Worm (Caenorhabditis elegans) whole organism, L1 larva: ENCODE data around the gene ZC84.7.

Experiments
- C04F5.9 ChIP-seq: sonication (generic microtip); optimal IDR thresholded peaks from 2 replicates; lab custom pipeline; 2016; ENCODE audit warnings: missing genetic modification characterization, missing compliant biosample characterization
- C16A3.4 ChIP-seq: fragments of 150-350 bp; optimal IDR thresholded peaks from 2 replicates; lab custom pipeline; 2014; ENCODE audit warnings: missing biosample characterization, missing genetic modification characterization
- F16B12.6 ChIP-seq: fragments of 150-350 bp; optimal IDR thresholded peaks from 2 replicates; lab custom pipeline; 2014; ENCODE audit warnings: missing biosample characterization, missing genetic modification characterization
- alr-1 ChIP-seq: fragments of 200-800 bp; sonication (Bioruptor generic); optimal IDR thresholded peaks from 2 replicates; lab custom pipeline; 2018; ENCODE audit warnings: borderline replicate concordance, mild to moderate bottlenecking, missing genetic modification characterization, missing compliant biosample characterization
- ceh-8 ChIP-seq: fragments of 200-800 bp; sonication (Bioruptor generic); optimal IDR thresholded peaks from 2 replicates; lab custom pipeline; 2018; ENCODE audit warnings: mild to moderate bottlenecking, missing genetic modification characterization, moderate library complexity, missing compliant biosample characterization
- ceh-82 ChIP-seq, 3 experiments: fragments of 150-350 bp in 1 of 3; sonication (generic microtip) in 2 of 3; optimal IDR thresholded peaks; 2 replicates each; lab custom pipeline; 2014 to 2017; ENCODE audit warnings: missing biosample characterization in 3 of 3, missing genetic modification characterization in 3 of 3
- ceh-88 ChIP-seq: fragments of 200-800 bp; sonication (Bioruptor generic); IDR thresholded peaks from 2 replicates; pipeline ENCODE4 v1.3.6; 2022; ENCODE audit warnings: missing genetic modification characterization, missing compliant biosample characterization
- dpl-1 ChIP-seq, 3 experiments: fragments of 150-350 bp in 2 of 3; sonication (generic microtip) in 1 of 3; optimal IDR thresholded peaks; 2 replicates each; lab custom pipeline; 2014 to 2017; ENCODE audit warnings: missing biosample characterization in 3 of 3, missing genetic modification characterization in 3 of 3, missing genetic modification reagents in 3 of 3
- dsc-1 ChIP-seq: sonication (generic microtip); optimal IDR thresholded peaks from 2 replicates; lab custom pipeline; 2016; ENCODE audit warnings: mild to moderate bottlenecking, missing genetic modification characterization, missing compliant biosample characterization
- efl-1 ChIP-seq, 4 experiments: fragments of 150-350 bp; optimal IDR thresholded peaks in 3 of 4; peaks in 1 of 4; 1 replicate in 1 of 4; 2 replicates in 3 of 4; lab custom pipeline; 2014; ENCODE audit warnings: missing biosample characterization in 2 of 4, missing genetic modification characterization in 2 of 4, missing genetic modification reagents in 2 of 4
- egl-13 ChIP-seq: sonication (generic microtip); optimal IDR thresholded peaks from 2 replicates; lab custom pipeline; 2016; ENCODE audit warnings: missing genotype, missing genetic modification reagents, missing genetic modification characterization, missing compliant biosample characterization
- fkh-4 ChIP-seq: sonication (generic microtip); optimal IDR thresholded peaks from 2 replicates; lab custom pipeline; 2016; ENCODE audit warnings: missing compliant biosample characterization, missing genetic modification characterization, borderline replicate concordance
- hlh-4 ChIP-seq: sonication (generic microtip); optimal IDR thresholded peaks from 2 replicates; lab custom pipeline; 2016; ENCODE audit warnings: mild to moderate bottlenecking, missing genetic modification characterization, missing compliant biosample characterization
- hpl-2 ChIP-seq: fragments of 150-350 bp; optimal IDR thresholded peaks from 2 replicates; lab custom pipeline; 2014; ENCODE audit warnings: missing biosample characterization, missing genetic modification reagents, missing genetic modification characterization
- irx-1 ChIP-seq: sonication (generic microtip); optimal IDR thresholded peaks from 2 replicates; lab custom pipeline; 2016; ENCODE audit warnings: missing genetic modification characterization, missing compliant biosample characterization
- isw-1 ChIP-seq: fragments of 200-800 bp; sonication (Bioruptor generic); IDR thresholded peaks from 2 replicates; pipeline ENCODE4 v1.3.6; 2022; ENCODE audit warnings: missing genetic modification characterization, missing compliant biosample characterization
- lin-13 ChIP-seq: fragments of 150-350 bp; optimal IDR thresholded peaks from 2 replicates; lab custom pipeline; 2014; ENCODE audit warnings: missing biosample characterization, missing genetic modification reagents, missing genetic modification characterization
- lin-14 ChIP-seq: fragments of 200-800 bp; sonication (Bioruptor generic); optimal IDR thresholded peaks from 2 replicates; lab custom pipeline; 2018; ENCODE audit warnings: mild to moderate bottlenecking, missing genetic modification characterization, moderate library complexity, missing compliant biosample characterization
- lin-35 ChIP-seq, 2 experiments: fragments of 150-350 bp; optimal IDR thresholded peaks; 2 replicates each; lab custom pipeline; 2014; ENCODE audit warnings: missing biosample characterization in 2 of 2, missing genetic modification characterization in 2 of 2, missing genetic modification reagents in 2 of 2
- lin-39 ChIP-seq: fragments of 150-350 bp; optimal IDR thresholded peaks from 2 replicates; lab custom pipeline; 2014; ENCODE audit warnings: missing biosample characterization, missing genetic modification reagents, missing genetic modification characterization
- lir-3 ChIP-seq: sonication (generic microtip); optimal IDR thresholded peaks from 2 replicates; lab custom pipeline; 2016; ENCODE audit warnings: mild to moderate bottlenecking, missing genetic modification characterization, moderate library complexity, missing compliant biosample characterization; ENCODE audit not compliant: poor library complexity
- lsy-2 ChIP-seq, 2 experiments: fragments of 150-350 bp; optimal IDR thresholded peaks; 2 replicates each; lab custom pipeline; 2014; ENCODE audit warnings: missing biosample characterization in 2 of 2, missing genetic modification characterization in 2 of 2
- mef-2 ChIP-seq: fragments of 150-350 bp; optimal IDR thresholded peaks from 2 replicates; lab custom pipeline; 2014; ENCODE audit warnings: missing biosample characterization, missing genetic modification characterization
- mep-1 ChIP-seq: fragments of 150-350 bp; optimal IDR thresholded peaks from 2 replicates; lab custom pipeline; 2014; ENCODE audit warnings: missing biosample characterization, missing genetic modification characterization
- nhr-19 ChIP-seq: fragments of 200-800 bp; sonication (Bioruptor generic); conservative IDR thresholded peaks from 2 replicates; pipeline ENCODE4 v1.3.6; 2022; ENCODE audit warnings: missing genetic modification characterization, missing compliant biosample characterization
- nhr-20 ChIP-seq: sonication (generic microtip); optimal IDR thresholded peaks from 2 replicates; lab custom pipeline; 2016; ENCODE audit warnings: mild to moderate bottlenecking, missing genetic modification characterization, missing compliant biosample characterization
- nhr-47 ChIP-seq: sonication (generic microtip); optimal IDR thresholded peaks from 2 replicates; lab custom pipeline; 2016; ENCODE audit warnings: mild to moderate bottlenecking, missing genetic modification characterization, moderate library complexity, missing compliant biosample characterization
- nhr-71 ChIP-seq: sonication (generic microtip); optimal IDR thresholded peaks from 2 replicates; lab custom pipeline; 2016; ENCODE audit warnings: mild to moderate bottlenecking, missing genetic modification characterization, moderate library complexity, missing compliant biosample characterization
- nhr-77 ChIP-seq: fragments of 150-350 bp; optimal IDR thresholded peaks from 2 replicates; lab custom pipeline; 2014; ENCODE audit warnings: missing biosample characterization, missing genetic modification characterization
- nhr-85 ChIP-seq: sonication (generic microtip); peaks from one replicate; lab custom pipeline; 2016; ENCODE audit warnings: missing genetic modification characterization, inconsistent platforms, missing compliant biosample characterization
- nhr-90 ChIP-seq: sonication (generic microtip); optimal IDR thresholded peaks from 2 replicates; lab custom pipeline; 2016; ENCODE audit warnings: mild to moderate bottlenecking, missing genetic modification characterization, missing compliant biosample characterization; ENCODE audit not compliant: poor library complexity
- pqm-1 ChIP-seq: sonication (generic microtip); optimal IDR thresholded peaks from 3 replicates; lab custom pipeline; 2017; ENCODE audit warnings: missing biosample characterization, missing genetic modification characterization
- rnt-1 ChIP-seq: sonication (generic microtip); optimal IDR thresholded peaks from 2 replicates; lab custom pipeline; 2016; ENCODE audit warnings: mild to moderate bottlenecking, missing genetic modification characterization, moderate library complexity, missing compliant biosample characterization
- skn-1 ChIP-seq: fragments of 150-350 bp; optimal IDR thresholded peaks from 2 replicates; lab custom pipeline; 2014; ENCODE audit warnings: missing biosample characterization, missing genetic modification characterization
- snpc-4 ChIP-seq: fragments of 150-350 bp; optimal IDR thresholded peaks from 2 replicates; lab custom pipeline; 2014; ENCODE audit warnings: missing biosample characterization, missing genetic modification characterization
- snu-23 ChIP-seq: sonication (generic microtip); optimal IDR thresholded peaks from 2 replicates; lab custom pipeline; 2016; ENCODE audit warnings: missing genetic modification characterization, missing compliant biosample characterization
- sptf-1 ChIP-seq: fragments of 150-350 bp; optimal IDR thresholded peaks from 2 replicates; lab custom pipeline; 2014; ENCODE audit warnings: missing biosample characterization, missing genetic modification characterization
- swsn-7 ChIP-seq: sonication (generic microtip); optimal IDR thresholded peaks from 2 replicates; lab custom pipeline; 2016; ENCODE audit warnings: missing genetic modification characterization, missing compliant biosample characterization
- tbx-2 ChIP-seq: sonication (generic microtip); optimal IDR thresholded peaks from 2 replicates; lab custom pipeline; 2016; ENCODE audit warnings: missing genetic modification characterization, missing compliant biosample characterization
- unc-98 ChIP-seq: fragments of 200-800 bp; sonication (Bioruptor generic); IDR thresholded peaks from 2 replicates; pipeline ENCODE4 v1.3.6; 2022; ENCODE audit warnings: missing genetic modification characterization, missing compliant biosample characterization
- vab-15 ChIP-seq: sonication (generic microtip); optimal IDR thresholded peaks from 2 replicates; lab custom pipeline; 2017; ENCODE audit warnings: missing genotype, mild to moderate bottlenecking, missing genetic modification characterization, missing compliant biosample characterization
- xbp-1 ChIP-seq: sonication (generic microtip); optimal IDR thresholded peaks from 2 replicates; lab custom pipeline; 2016; ENCODE audit warnings: missing genetic modification characterization, missing compliant biosample characterization
- zag-1 ChIP-seq: fragments of 150-350 bp; optimal IDR thresholded peaks from 2 replicates; lab custom pipeline; 2014; ENCODE audit warnings: missing biosample characterization, missing genetic modification characterization
- ztf-11 ChIP-seq, 2 experiments: sonication (generic microtip); optimal IDR thresholded peaks; 2 replicates each; lab custom pipeline; 2016 to 2017; ENCODE audit warnings: missing genetic modification characterization in 2 of 2, missing biosample characterization in 1 of 2, missing compliant biosample characterization in 1 of 2

The ZC84.7 gene

DNA sequence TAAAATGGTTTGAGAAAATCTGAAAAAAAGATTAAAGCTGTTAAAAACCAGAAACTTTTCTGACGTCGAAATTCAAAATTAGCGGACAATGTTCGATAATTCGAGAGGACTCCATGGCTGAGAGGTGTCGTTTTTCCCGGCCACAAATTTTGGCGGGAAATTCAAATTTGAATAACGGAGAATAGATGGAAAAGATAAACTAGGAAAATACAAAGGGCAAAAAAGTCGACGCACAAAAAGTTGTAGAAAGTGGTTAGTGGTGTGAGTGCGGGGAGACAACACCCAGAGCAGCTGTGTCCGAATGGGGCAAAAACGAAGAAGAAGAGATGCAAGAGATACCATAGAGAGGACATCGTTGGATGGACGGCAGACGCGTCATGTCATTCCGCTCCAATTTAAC lies 5.3 kb downstream of the ZC84.7 start, which contains the start of gene cls-3:
cls-3 (minus strand) TSS at position 19 of the 400 bp plus-strand sequence.
- TF ChIP-seq ceh-82 (tag; optimal IDR thresholded peaks at IDR 0.05; lab: Kevin White, UChicago) (no peak), nhr-20 (tag; lab: Kevin White, UChicago) (peak; percentile 43), xbp-1 (peak; percentile 45), unc-98 (GFP tag; lab: Robert Waterston, UW) (no peak), lin-35 (GFP tag; optimal IDR thresholded peaks at IDR 0.05; lab: Kevin White, UChicago) (peak; percentile 88 to 92), nhr-47 (tag; lab: Kevin White, UChicago) (peak; percentile 68), rnt-1 (tag; lab: Kevin White, UChicago) (peak; percentile 88), nhr-90 (tag; lab: Kevin White, UChicago) (peak; percentile 47), pqm-1 (tag; lab: Kevin White, UChicago) (no peak), vab-15 (tag; lab: Kevin White, UChicago) (peak; percentile 21), nhr-71 (peak; percentile 81), snpc-4 (tag; lab: Kevin White, UChicago) (no peak), sptf-1 (tag; lab: Kevin White, UChicago) (no peak), lsy-2 (tag; optimal IDR thresholded peaks at IDR 0.05; lab: Kevin White, UChicago) (peak; percentile 61 to 76), skn-1 (tag; lab: Kevin White, UChicago) (no peak), lin-14 (GFP tag; lab: Kevin White, UChicago) (peak; percentile 68), ztf-11 (tag; optimal IDR thresholded peaks at IDR 0.05; lab: Kevin White, UChicago) (peak in 1 of 2 experiments; percentile 45), lir-3 (tag; lab: Kevin White, UChicago) (peak; percentile 65), C16A3.4 (tag; lab: Kevin White, UChicago) (peak; percentile 56), zag-1 (tag; lab: Kevin White, UChicago) (no peak), swsn-7 (peak; percentile 50), mep-1 (tag; lab: Kevin White, UChicago) (peak; percentile 27), hlh-4 (tag; lab: Kevin White, UChicago) (no peak), nhr-19 (peak; percentile 53), snu-23 (GFP tag; lab: Kevin White, UChicago) (peak; percentile 61), F16B12.6 (tag; lab: Kevin White, UChicago) (peak; percentile 54), C04F5.9 (tag; lab: Kevin White, UChicago) (no peak), alr-1 (tag; lab: Kevin White, UChicago) (no peak), ceh-8 (GFP tag; lab: Kevin White, UChicago) (peak; percentile 52), nhr-85 (peak; percentile 84), isw-1 (GFP tag; lab: Robert Waterston, UW) (peak; percentile 34; the same call in 1 of the 2 replicates), dsc-1 (tag; lab: Kevin White, UChicago) (peak; percentile 62), dpl-1 (GFP tag; optimal IDR thresholded peaks at IDR 0.05; lab: Kevin White, UChicago) (peak; percentile 88 to 92 (median 90)), ceh-88 (GFP tag; lab: Robert Waterston, UW) (no peak), efl-1 (optimal IDR thresholded peaks at IDR 0.05; lab: Kevin White, UChicago) (peak; percentile 94 to 96), efl-1 (GFP tag; optimal IDR thresholded peaks at IDR 0.05 in 1 of 2; lab: Kevin White, UChicago) (peak; percentile 88 to 99), nhr-77 (tag; lab: Kevin White, UChicago) (no peak), egl-13 (peak; percentile 13), mef-2 (no peak), lin-39 (tag; lab: Kevin White, UChicago) (peak; percentile 26), hpl-2 (GFP tag; lab: Kevin White, UChicago) (no peak), lin-13 (GFP tag; lab: Kevin White, UChicago) (peak; percentile 59), fkh-4 (tag; lab: Kevin White, UChicago) (peak; percentile 5), tbx-2 (tag; lab: Kevin White, UChicago) (peak; percentile 25), irx-1 (tag; lab: Kevin White, UChicago) (peak; percentile 33)
- TF ChIP-seq, all 84 proteins: peak for 30
